Worm (Caenorhabditis elegans) whole organism, L4/young adult: ENCODE results near the gene srp-2.

Experiments
- W03F9.2 ChIP-seq: fragments of 150-350 bp; optimal IDR thresholded peaks from 2 replicates; lab custom pipeline; 2014; ENCODE audit warnings: missing biosample characterization, missing genetic modification characterization
- dao-5 ChIP-seq: sonication (generic microtip); optimal IDR thresholded peaks from 2 replicates; lab custom pipeline; 2016; ENCODE audit warnings: missing genotype, missing genetic modification characterization, moderate library complexity, missing compliant biosample characterization
- him-1 ChIP-seq: sonication (generic microtip); optimal IDR thresholded peaks from 2 replicates; lab custom pipeline; 2016; ENCODE audit warnings: missing genotype, missing genetic modification reagents, missing genetic modification characterization, missing compliant biosample characterization

The srp-2 gene

DNA sequence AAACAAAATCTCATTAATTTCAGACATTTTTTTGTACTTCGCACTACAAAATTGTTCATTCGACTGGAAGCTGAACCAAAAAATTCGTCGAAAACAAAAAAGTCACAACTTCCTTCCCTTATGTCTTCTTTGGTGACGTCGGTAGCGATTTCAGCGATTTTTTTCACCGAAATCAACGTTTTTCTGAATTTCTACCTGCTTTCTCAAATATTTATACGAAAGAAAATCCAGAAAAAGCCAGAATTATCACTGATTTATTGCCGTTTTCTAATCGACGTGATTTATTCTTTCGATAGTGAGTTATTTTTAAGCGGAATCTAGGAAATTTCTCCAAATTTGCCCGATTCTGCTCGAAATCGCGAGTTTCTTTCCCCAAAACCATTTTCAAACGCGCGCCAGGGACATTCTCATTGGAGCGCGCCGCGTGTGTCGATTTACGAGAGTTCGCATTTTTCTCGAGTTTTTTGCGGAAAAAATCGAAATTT, 12.5 kb downstream of the srp-2 start, which contains the start of gene srbc-58:
Gene srbc-58 (plus strand): TSS at position 121 of the 485 bp plus-strand sequence.
- TF ChIP-seq W03F9.2 (tag; lab: Kevin White, UChicago) (no peak), him-1 (tag; lab: Kevin White, UChicago) (no peak), dao-5 (no peak)

DNA sequence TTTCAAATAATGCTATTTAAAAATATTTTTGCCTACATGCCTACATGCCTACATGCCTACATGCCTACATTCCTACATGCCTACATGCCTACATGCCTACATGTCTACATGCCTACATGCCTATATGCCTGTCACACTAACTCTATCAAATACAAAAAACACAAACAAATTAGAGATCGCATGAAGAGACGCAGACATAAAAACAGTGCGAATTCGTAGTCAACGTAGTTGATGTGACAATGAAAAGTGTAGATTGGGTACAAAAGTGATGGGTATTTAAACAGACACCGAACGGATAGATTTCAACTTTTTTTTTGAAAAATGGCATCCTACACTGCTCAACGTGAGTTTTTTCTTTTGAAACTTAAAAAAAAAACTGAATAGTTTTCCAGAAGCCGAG, 14.8 kb downstream of the srp-2 start, which contains the start of gene R09E12.9:
Gene R09E12.9 (plus strand): TSS at position 316 of the 400 bp plus-strand sequence.
- TF ChIP-seq W03F9.2 (tag; lab: Kevin White, UChicago) (no peak), dao-5 (no peak), him-1 (tag; lab: Kevin White, UChicago) (no peak)

DNA sequence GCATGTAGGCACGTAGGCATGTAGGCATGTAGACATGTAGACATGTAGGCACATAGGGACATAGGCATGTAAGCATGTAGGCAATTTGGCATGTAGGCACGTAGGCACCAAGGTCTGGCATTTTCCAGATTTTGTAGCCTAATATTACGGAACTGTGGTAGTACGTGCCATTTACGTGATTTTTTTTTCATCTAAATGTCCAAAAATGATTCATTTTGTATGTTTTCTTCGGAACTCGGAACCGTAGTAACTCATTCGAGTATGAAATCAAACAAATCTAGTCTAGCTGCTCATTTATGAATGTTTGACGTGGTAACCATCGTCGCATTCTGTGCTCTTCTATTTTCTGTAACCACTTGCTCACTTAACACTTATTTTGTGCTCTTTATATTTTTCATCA, 15.9 kb downstream of the srp-2 start, which contains the start of gene srbc-59:
Gene srbc-59 (plus strand): TSS at position 301 of the 400 bp plus-strand sequence.
- TF ChIP-seq dao-5 (no peak), W03F9.2 (tag; lab: Kevin White, UChicago) (no peak), him-1 (tag; lab: Kevin White, UChicago) (no peak)

DNA sequence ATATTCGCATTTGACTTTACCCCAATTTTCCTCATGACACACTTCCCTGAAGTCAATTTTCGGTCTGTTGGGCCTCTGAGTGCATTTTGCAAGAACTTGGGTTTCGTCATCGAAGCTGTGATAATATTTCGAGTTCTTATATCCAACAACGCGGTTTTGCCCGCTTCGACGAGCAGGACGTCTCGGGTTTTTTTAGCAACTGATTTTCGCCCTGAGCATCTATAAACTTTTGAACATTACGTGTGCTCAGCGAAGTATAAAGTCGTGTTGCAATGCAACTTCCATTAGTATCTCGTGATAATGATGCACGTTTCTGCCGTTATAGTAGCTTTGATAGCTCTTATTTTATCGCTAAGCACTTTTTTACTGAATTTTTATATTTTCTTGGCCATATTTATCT, 17.6 kb downstream of the srp-2 start, which contains the start of gene srbc-60:
Gene srbc-60 (plus strand): TSS at position 301 of the 400 bp plus-strand sequence.
- TF ChIP-seq dao-5, result no peak
- TF ChIP-seq him-1 (tag; lab: Kevin White, UChicago), result no peak
- no peak for TF ChIP-seq W03F9.2 (tag; lab: Kevin White, UChicago)

DNA sequence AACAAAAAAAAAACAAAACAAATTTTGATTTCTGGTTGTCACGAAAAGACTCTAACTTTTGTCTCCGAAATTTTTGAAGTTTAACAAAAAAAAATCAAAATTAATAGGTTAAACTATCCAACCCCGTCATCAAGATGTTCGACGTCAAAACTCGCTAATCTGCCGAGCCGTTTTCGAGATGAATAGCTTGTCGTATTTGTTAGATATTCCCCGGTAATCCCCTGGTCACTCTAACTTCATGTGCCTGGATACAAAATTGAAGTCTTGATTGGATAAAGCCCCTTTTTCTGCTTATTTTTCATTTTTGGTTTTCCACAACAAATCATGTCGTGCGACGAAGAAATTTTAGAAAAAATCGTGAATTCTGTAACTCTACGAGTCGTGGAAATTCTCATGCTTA, 20.0 kb downstream of the srp-2 start, which contains the start of gene srab-16:
Gene srab-16 (plus strand): TSS at position 301 of the 400 bp plus-strand sequence.
- TF ChIP-seq him-1 (tag; lab: Kevin White, UChicago), result no peak
- TF ChIP-seq W03F9.2 (tag; lab: Kevin White, UChicago), result no peak
- no peak for TF ChIP-seq dao-5

DNA sequence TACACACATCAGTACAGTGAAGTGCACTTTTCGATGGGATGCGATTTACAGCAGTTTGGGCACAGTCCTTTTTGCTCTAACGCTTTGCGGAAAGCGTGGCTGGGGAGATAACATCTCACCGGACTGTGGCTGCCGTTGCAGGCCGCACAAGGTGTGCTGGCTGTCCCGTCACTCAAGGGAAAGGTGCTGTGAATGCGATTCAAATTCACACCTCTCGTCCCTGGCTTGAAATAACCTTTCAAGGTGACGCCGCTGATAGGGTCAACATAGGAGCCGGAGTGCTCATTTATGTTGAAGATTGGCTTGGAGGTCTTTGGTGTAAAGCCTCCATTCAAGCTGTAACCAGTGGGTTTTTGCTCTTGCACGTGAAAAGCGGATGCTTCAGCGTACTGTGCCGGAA, 31.7 kb downstream of the srp-2 start:
- TF ChIP-seq W03F9.2 (tag; lab: Kevin White, UChicago) (no peak), dao-5 (no peak), him-1 (tag; lab: Kevin White, UChicago) (no peak)

DNA sequence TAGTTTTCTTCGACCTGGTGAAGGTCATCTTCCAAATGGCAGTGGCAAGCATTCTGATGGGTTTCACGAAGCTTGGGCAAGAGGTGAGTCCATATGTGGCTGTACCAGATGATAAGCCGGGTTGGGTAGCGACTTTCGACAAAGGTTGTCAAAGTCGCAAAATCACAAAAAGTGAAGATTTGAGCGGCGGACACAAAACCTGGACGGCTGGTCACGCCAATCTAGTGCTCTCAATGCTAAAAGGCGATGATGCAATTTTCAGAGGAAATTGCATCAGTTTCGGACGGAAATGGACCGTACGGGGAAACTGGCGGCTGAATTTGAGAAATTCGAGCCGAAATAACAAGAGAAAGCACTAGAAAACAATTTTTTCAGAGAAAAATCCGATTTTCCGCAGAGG, 34.8 kb downstream of the srp-2 start:
- TF ChIP-seq W03F9.2 (tag; lab: Kevin White, UChicago) (no peak), him-1 (tag; lab: Kevin White, UChicago) (no peak), dao-5 (no peak)

DNA sequence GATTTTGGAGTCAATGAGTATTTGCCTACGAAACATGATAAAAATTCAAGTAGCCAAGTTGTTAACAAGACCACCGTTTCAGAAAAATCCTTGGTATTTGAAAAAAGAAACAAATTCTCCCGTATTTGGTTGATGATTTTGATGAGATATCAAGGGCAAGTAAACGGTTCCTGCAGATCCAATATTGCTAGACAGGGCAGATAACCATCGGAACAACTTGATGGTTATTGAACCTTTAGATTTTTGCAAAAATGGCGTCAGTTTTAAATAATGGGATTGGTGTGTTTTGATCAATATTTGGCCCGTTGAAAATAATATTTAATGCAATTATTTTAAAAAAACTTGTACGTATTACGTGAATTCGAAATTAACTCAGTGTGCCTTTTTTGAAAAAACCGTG, 37.8 kb downstream of the srp-2 start:
- TF ChIP-seq W03F9.2 (tag; lab: Kevin White, UChicago) (no peak), dao-5 (no peak), him-1 (tag; lab: Kevin White, UChicago) (no peak)

DNA sequence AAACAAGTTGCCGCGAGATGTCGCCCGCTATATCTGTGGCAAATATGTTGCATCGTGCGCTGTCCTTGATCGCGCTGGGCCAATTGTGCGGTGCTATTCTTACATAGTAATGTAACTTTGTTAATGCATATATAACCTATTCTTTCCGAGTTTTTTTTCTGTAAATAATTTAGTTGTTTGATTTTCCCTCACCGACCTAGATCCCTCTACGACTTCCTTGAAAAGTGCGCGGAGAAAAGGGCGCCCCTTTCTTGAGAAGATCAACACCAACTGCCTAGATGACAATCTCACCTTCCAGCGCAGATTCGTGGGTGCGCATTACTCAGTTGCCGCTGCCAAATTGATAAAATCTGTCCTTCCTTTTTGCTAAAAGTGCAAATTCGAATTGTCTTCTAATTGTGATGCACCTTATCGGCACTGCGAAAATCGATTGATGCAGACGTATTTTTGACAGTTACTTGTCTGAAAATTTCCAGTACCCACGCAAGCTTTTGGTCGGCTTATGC, 39.2 kb downstream of the srp-2 start:
- TF ChIP-seq dao-5, result no peak
- TF ChIP-seq W03F9.2 (tag; lab: Kevin White, UChicago), result no peak
- TF ChIP-seq him-1 (tag; lab: Kevin White, UChicago), result no peak

DNA sequence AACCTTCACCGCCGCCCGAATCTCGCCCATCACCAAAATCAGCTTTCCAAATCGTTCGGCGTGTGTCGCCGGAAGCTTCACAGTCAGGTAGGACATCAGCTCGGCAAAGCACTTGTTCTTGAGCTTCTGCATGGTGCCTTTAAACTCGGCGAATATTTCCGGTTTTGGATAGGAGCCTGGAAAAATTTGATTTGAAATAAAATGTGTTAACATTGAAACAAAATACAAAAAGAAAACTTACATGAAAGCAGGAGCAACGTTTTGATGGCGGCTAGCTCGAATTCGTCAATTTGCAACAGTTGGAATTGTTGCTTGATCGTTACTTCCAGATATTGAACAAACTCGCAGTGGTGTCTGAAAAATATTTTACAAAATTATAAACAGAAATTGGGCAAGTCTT, 40.3 kb downstream of the srp-2 start:
- TF ChIP-seq W03F9.2 (tag; lab: Kevin White, UChicago) (no peak), him-1 (tag; lab: Kevin White, UChicago) (no peak), dao-5 (no peak)

DNA sequence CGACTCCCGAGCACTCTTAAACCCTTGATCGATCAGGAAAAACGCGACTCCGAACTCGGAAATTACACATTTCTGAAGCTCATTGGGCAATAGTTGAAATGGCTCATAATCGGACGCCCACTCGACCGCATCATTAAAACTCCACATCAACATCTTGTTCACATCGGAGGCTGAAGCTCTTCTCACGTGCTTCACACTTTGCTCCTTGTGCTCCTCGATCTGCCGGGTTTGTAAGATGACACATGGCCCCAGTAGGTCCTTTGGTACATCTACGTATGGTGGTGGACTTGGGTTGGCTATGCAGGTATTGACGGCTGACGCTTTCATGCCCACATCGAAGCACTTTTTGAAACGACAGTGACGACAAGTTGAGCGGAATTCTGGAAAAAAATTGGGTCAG, 41.0 kb downstream of the srp-2 start:
- TF ChIP-seq dao-5, result no peak

DNA sequence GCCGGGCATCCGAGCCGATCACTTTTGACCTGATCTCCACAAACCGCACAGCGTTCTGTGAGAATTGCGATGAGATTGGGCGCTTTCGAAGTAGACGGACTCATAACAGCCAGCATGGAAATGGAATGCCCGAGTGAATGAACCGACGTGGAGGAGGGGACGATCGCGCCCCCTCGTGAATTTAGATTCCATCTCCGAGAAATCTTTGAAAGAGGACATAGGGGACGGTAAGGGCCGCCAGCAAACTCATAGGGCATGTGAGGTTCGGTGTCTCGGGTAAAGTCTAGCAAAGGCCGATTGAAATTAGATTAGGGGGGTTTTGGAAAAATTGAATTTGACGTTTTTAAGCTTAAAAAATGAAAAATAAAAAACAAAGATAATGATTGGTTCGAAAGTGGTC, 42.0 kb downstream of the srp-2 start, which contains the start of gene nhr-270:
Gene nhr-270 (minus strand): TSS at position 257 of the 400 bp plus-strand sequence.
- TF ChIP-seq W03F9.2 (tag; lab: Kevin White, UChicago) (no peak), dao-5 (no peak)

DNA sequence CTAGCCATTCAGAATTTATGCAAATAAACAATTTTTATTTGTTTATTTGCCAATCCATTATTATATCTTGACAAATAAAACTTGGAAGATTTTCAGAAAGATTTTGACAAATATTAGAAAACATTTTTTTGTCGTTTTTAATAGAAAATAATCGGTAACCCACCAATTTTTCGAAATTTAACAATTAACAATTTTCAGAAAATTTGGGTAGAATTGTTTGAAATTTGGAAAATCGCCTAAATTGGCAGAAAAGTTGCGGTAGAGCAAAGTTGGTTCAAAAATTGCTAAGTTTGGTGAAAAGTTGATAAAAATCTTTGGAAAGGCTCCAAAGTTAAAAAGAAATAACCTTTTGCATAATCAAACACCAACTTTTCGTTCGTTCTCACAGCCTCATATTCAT, 45.8 kb downstream of the srp-2 start:
- TF ChIP-seq him-1 (tag; lab: Kevin White, UChicago) (no peak), dao-5 (no peak), W03F9.2 (tag; lab: Kevin White, UChicago) (no peak)

DNA sequence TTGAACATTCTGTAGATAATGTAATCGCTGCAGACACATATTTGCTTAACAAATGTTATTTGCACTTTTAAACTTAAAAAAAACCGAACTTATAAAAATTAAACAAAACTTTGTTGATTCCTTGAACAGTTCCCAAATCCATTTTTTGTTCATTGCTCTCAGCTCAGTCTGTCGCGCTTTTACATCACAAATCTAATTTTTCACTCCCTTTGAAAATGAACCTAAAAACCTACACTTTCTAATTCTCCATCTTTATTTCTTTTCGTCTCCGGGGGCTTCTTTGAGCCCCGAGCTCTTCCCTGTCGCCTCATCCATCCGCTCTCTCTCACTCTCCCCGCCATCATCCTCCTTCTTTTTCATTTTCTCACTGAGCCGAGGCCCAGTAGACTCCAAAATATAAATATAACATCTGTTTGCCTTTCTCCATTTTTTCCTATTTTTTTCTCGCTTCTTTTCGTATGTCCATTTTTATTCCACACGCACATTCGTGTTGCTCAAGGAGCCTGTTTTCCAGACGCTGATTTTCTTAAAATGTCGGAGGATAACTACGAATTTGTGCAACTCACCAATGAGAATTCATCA, 47.9 kb downstream of the srp-2 start, which contains the start of gene R13D11.4:
Gene R13D11.4 (plus strand): TSS at position 532 of the 582 bp plus-strand sequence.
- no peak for TF ChIP-seq W03F9.2 (tag; lab: Kevin White, UChicago)
- TF ChIP-seq him-1 (tag; lab: Kevin White, UChicago), result no peak
- TF ChIP-seq dao-5, result no peak
